Worm (Caenorhabditis elegans) whole organism, L2 larva: ENCODE measurements around the gene flr-4.

Experiments used
- F13H6.1 ChIP-seq: sonication (generic microtip); optimal IDR thresholded peaks from 2 replicates; lab custom pipeline; 2016; ENCODE audit warnings: missing genetic modification characterization, missing compliant biosample characterization
- R02D3.7 ChIP-seq: fragments of 150-350 bp; optimal IDR thresholded peaks from 2 replicates; lab custom pipeline; 2014; ENCODE audit warnings: missing biosample characterization, missing genetic modification characterization
- ZK546.5 ChIP-seq: sonication (generic microtip); optimal IDR thresholded peaks from 2 replicates; lab custom pipeline; 2017; ENCODE audit warnings: missing biosample characterization, missing genetic modification characterization
- alr-1 ChIP-seq: fragments of 150-350 bp; optimal IDR thresholded peaks from 2 replicates; lab custom pipeline; 2014; ENCODE audit warnings: missing biosample characterization, missing genetic modification characterization
- aly-2 ChIP-seq: fragments of 150-350 bp; optimal IDR thresholded peaks from 2 replicates; lab custom pipeline; 2014; ENCODE audit warnings: missing biosample characterization, missing genetic modification characterization
- ama-1 ChIP-seq: fragments of 150-350 bp; optimal IDR thresholded peaks from 2 replicates; lab custom pipeline; 2018; ENCODE audit warnings: inconsistent platforms
- blmp-1 ChIP-seq: sonication (generic microtip); optimal IDR thresholded peaks from 2 replicates; lab custom pipeline; 2017; ENCODE audit warnings: missing genetic modification characterization, mild to moderate bottlenecking, missing compliant biosample characterization, antibody characterized with exemption, moderate library complexity; ENCODE audit not compliant: insufficient read depth
- ceh-82 ChIP-seq: fragments of 150-350 bp; optimal IDR thresholded peaks from 2 replicates; lab custom pipeline; 2014; ENCODE audit warnings: missing biosample characterization, missing genetic modification characterization
- crh-2 ChIP-seq: sonication (generic microtip); optimal IDR thresholded peaks from 2 replicates; lab custom pipeline; 2017; ENCODE audit warnings: missing biosample characterization, missing genetic modification characterization
- dmd-4 ChIP-seq: sonication (generic microtip); optimal IDR thresholded peaks from 2 replicates; lab custom pipeline; 2017; ENCODE audit warnings: missing biosample characterization, missing genetic modification characterization
- egl-27 ChIP-seq: sonication (generic microtip); optimal IDR thresholded peaks from 3 replicates; lab custom pipeline; 2017; ENCODE audit warnings: missing biosample characterization, missing genetic modification reagents, missing genetic modification characterization
- elt-1 ChIP-seq: fragments of 150-350 bp; optimal IDR thresholded peaks from 2 replicates; lab custom pipeline; 2014; ENCODE audit warnings: missing biosample characterization, missing genetic modification characterization
- fos-1 ChIP-seq: fragments of 150-350 bp; optimal IDR thresholded peaks from 2 replicates; lab custom pipeline; 2014; ENCODE audit warnings: missing biosample characterization, missing genetic modification characterization
- gmeb-1 ChIP-seq: fragments of 150-350 bp; optimal IDR thresholded peaks from 2 replicates; lab custom pipeline; 2014; ENCODE audit warnings: missing biosample characterization, missing genetic modification characterization
- lin-11 ChIP-seq: fragments of 150-350 bp; sonication (generic microtip); optimal IDR thresholded peaks from 2 replicates; lab custom pipeline; 2014; ENCODE audit warnings: missing biosample characterization, missing genetic modification characterization, inconsistent platforms, mixed read lengths
- lin-13 ChIP-seq: fragments of 150-350 bp; optimal IDR thresholded peaks from 2 replicates; lab custom pipeline; 2014; ENCODE audit warnings: missing biosample characterization, missing genetic modification reagents, missing genetic modification characterization
- lin-39 ChIP-seq: fragments of 150-350 bp; optimal IDR thresholded peaks from 2 replicates; lab custom pipeline; 2014; ENCODE audit warnings: missing biosample characterization, missing genetic modification reagents, missing genetic modification characterization
- lsy-2 ChIP-seq, 2 experiments: fragments of 150-350 bp in 1 of 2; sonication (generic microtip) in 1 of 2; optimal IDR thresholded peaks; 2 replicates each; lab custom pipeline; 2014 to 2017; ENCODE audit warnings: missing biosample characterization in 2 of 2, missing genetic modification characterization in 2 of 2
- mbf-1 ChIP-seq: sonication (generic microtip); optimal IDR thresholded peaks from 2 replicates; lab custom pipeline; 2017; ENCODE audit warnings: missing biosample characterization, missing genetic modification characterization
- nhr-10 ChIP-seq: sonication (generic microtip); optimal IDR thresholded peaks from 2 replicates; lab custom pipeline; 2017; ENCODE audit warnings: missing biosample characterization, missing genetic modification characterization
- nhr-11 ChIP-seq: fragments of 150-350 bp; optimal IDR thresholded peaks from 2 replicates; lab custom pipeline; 2014; ENCODE audit warnings: missing biosample characterization, missing genetic modification characterization
- nhr-12 ChIP-seq: fragments of 150-350 bp; optimal IDR thresholded peaks from 2 replicates; lab custom pipeline; 2014; ENCODE audit warnings: missing biosample characterization, missing genetic modification characterization
- nhr-21 ChIP-seq: fragments of 150-350 bp; optimal IDR thresholded peaks from 2 replicates; lab custom pipeline; 2014; ENCODE audit warnings: missing biosample characterization, missing genetic modification characterization
- nhr-23 ChIP-seq: fragments of 150-350 bp; optimal IDR thresholded peaks from 2 replicates; lab custom pipeline; 2014; ENCODE audit warnings: missing biosample characterization, missing genetic modification reagents, missing genetic modification characterization
- nhr-237 ChIP-seq: fragments of 150-350 bp; optimal IDR thresholded peaks from 2 replicates; lab custom pipeline; 2014; ENCODE audit warnings: missing biosample characterization, missing genetic modification characterization
- nhr-25 ChIP-seq: fragments of 150-350 bp; sonication (generic microtip); optimal IDR thresholded peaks from 3 replicates; lab custom pipeline; 2014; ENCODE audit warnings: missing biosample characterization, missing genetic modification characterization
- nhr-77 ChIP-seq: fragments of 150-350 bp; optimal IDR thresholded peaks from 2 replicates; lab custom pipeline; 2014; ENCODE audit warnings: missing biosample characterization, missing genetic modification characterization
- peb-1 ChIP-seq: fragments of 150-350 bp; optimal IDR thresholded peaks from 2 replicates; lab custom pipeline; 2014; ENCODE audit warnings: missing biosample characterization, missing genetic modification characterization
- skn-1 ChIP-seq: sonication (generic microtip); optimal IDR thresholded peaks from 2 replicates; lab custom pipeline; 2017; ENCODE audit warnings: missing biosample characterization, missing genetic modification characterization
- sma-9 ChIP-seq, 2 experiments: fragments of 150-350 bp in 1 of 2; sonication (generic microtip) in 1 of 2; optimal IDR thresholded peaks; 2 replicates each; lab custom pipeline; 2014 to 2016; ENCODE audit warnings: missing genetic modification characterization in 2 of 2, mild to moderate bottlenecking in 1 of 2, missing biosample characterization in 1 of 2, missing compliant biosample characterization in 1 of 2, missing genetic modification reagents in 1 of 2, moderate library complexity in 1 of 2
- snpc-4 ChIP-seq: fragments of 150-350 bp; optimal IDR thresholded peaks from 2 replicates; lab custom pipeline; 2014; ENCODE audit warnings: missing biosample characterization, missing genetic modification characterization
- unc-39 ChIP-seq: fragments of 150-350 bp; optimal IDR thresholded peaks from 2 replicates; lab custom pipeline; 2014; ENCODE audit warnings: missing biosample characterization, missing genetic modification characterization
- unc-55 ChIP-seq: fragments of 150-350 bp; sonication (generic microtip); optimal IDR thresholded peaks from 3 replicates; lab custom pipeline; 2014; ENCODE audit warnings: missing biosample characterization, missing genetic modification reagents, missing genetic modification characterization
- zag-1 ChIP-seq: fragments of 150-350 bp; optimal IDR thresholded peaks from 2 replicates; lab custom pipeline; 2014; ENCODE audit warnings: missing biosample characterization, missing genetic modification characterization
- ztf-1 ChIP-seq: fragments of 200-800 bp; sonication (Bioruptor generic); conservative IDR thresholded peaks from 2 replicates; pipeline ENCODE4 v1.3.6; 2022; ENCODE audit warnings: missing genetic modification characterization, missing compliant biosample characterization
- ztf-11 ChIP-seq: sonication (generic microtip); optimal IDR thresholded peaks from 2 replicates; lab custom pipeline; 2017; ENCODE audit warnings: missing biosample characterization, missing genetic modification characterization
- ztf-4 ChIP-seq: fragments of 150-350 bp; optimal IDR thresholded peaks from 2 replicates; lab custom pipeline; 2014; ENCODE audit warnings: missing biosample characterization, missing genetic modification characterization

flr-4 gene

DNA sequence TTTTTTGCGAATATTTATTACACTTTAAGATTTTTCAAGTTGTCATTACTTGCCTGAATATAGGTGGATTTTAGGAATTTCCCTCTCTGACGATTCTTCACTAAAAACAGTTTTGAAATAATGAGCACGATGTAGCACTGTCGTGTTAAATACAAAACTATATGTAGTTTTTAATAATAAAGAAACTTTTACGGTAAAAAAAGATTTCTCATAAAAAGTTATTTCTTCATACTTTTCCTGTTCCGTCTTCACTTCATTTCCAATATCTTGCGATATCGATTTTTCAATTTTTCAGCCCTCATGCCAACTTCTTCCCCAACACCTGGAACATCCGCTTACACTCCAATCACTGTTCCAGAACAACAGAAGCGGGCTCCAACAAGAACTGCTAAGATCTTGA is 36.8 kb upstream of the flr-4 start, which contains the start of gene H03G16.6:
Gene H03G16.6, plus strand, starts transcription at position 301 of the 400 bp plus-strand sequence.
- TF ChIP-seq ztf-1 (GFP tag; lab: Robert Waterston, UW): no peak
- TF ChIP-seq zag-1: no peak
- TF ChIP-seq sma-9 (GFP tag; optimal IDR thresholded peaks at IDR 0.05; lab: Kevin White, UChicago): no peak
- no peak for TF ChIP-seq sma-9 (tag; optimal IDR thresholded peaks at IDR 0.05; lab: Kevin White, UChicago)
- TF ChIP-seq gmeb-1 (tag; lab: Kevin White, UChicago): no peak
- TF ChIP-seq mbf-1: no peak
- TF ChIP-seq lin-11 (tag; lab: Kevin White, UChicago): no peak
- no peak for TF ChIP-seq ztf-11 (tag; lab: Kevin White, UChicago)
- TF ChIP-seq ama-1 (lab: Kevin White, UChicago): no peak
- TF ChIP-seq nhr-237 (tag; lab: Kevin White, UChicago): no peak

- TF ChIP-seq peb-1 (tag; lab: Kevin White, UChicago) (no peak), nhr-25 (tag; lab: Kevin White, UChicago) (no peak), alr-1 (tag; lab: Kevin White, UChicago) (no peak), zag-1 (no peak), ztf-11 (tag; lab: Kevin White, UChicago) (no peak), ztf-4 (tag; lab: Kevin White, UChicago) (no peak), elt-1 (no peak), nhr-11 (tag; lab: Kevin White, UChicago) (no peak), nhr-21 (no peak), unc-55 (GFP tag; lab: Kevin White, UChicago) (no peak), fos-1 (tag; lab: Kevin White, UChicago) (no peak)
- TF ChIP-seq, all 48 proteins: peak for 0
These were observed 35.8 kb upstream of the flr-4 start, which contains the start of gene H03G16.1 for ce11 chrX:15053223-15053933. Gene H03G16.1, plus strand, starts transcription at chrX:15053883.

ce11 chrX:15055914-15056313 is 33.3 kb upstream of the flr-4 start, which contains the start of gene H03G16.7:
Gene H03G16.7, minus strand, starts transcription at chrX:15056014.
- no peak for TF ChIP-seq nhr-237 (tag; lab: Kevin White, UChicago)

- TF ChIP-seq zag-1 (no peak), ceh-82 (tag; lab: Kevin White, UChicago) (no peak), alr-1 (tag; lab: Kevin White, UChicago) (no peak), blmp-1 (tag; lab: Kevin White, UChicago) (no peak), peb-1 (tag; lab: Kevin White, UChicago) (no peak), lin-13 (no peak), snpc-4 (no peak), nhr-12 (tag; lab: Kevin White, UChicago) (no peak)
These were observed 32.5 kb upstream of the flr-4 start, which contains the start of gene H03G16.5 for ce11 chrX:15056737-15057136. Gene H03G16.5, minus strand, starts transcription at chrX:15056837.

DNA sequence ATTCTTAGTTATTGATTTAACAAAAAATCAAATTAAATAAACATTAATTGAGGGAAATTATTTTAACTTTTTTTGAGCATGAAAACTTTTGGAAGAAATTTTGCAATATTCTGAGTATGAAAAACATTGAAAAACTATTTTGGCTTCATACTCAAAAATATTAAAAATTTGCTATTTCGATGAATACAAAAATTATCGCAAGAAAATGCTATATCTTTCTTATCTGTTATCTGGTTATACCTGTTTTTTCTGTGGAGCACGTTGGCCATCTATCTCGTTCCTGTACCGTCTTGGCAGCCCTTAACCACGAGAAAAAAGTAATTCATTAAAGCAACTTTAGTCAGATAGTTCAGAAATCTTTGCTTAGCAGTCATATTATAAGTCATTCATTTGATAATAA is 31.3 kb upstream of the flr-4 start:
- TF ChIP-seq ztf-4 (tag; lab: Kevin White, UChicago) (no peak), lin-39 (no peak), lin-11 (tag; lab: Kevin White, UChicago) (no peak), nhr-11 (tag; lab: Kevin White, UChicago) (no peak), nhr-23 (tag; lab: Kevin White, UChicago) (no peak), ztf-1 (GFP tag; lab: Robert Waterston, UW) (no peak), crh-2 (no peak), mbf-1 (no peak), gmeb-1 (tag; lab: Kevin White, UChicago) (no peak), ama-1 (lab: Kevin White, UChicago) (no peak), aly-2 (no peak), nhr-25 (tag; lab: Kevin White, UChicago) (no peak), nhr-10 (tag; lab: Kevin White, UChicago) (no peak), dmd-4 (no peak)

- TF ChIP-seq egl-27 (tag; lab: Kevin White, UChicago) (no peak), nhr-11 (tag; lab: Kevin White, UChicago) (no peak), skn-1 (tag; lab: Kevin White, UChicago) (no peak), lsy-2 (tag; optimal IDR thresholded peaks at IDR 0.05; lab: Kevin White, UChicago) (no peak), ztf-11 (tag; lab: Kevin White, UChicago) (no peak), elt-1 (no peak), peb-1 (tag; lab: Kevin White, UChicago) (no peak), R02D3.7 (tag; lab: Kevin White, UChicago) (no peak), nhr-23 (tag; lab: Kevin White, UChicago) (no peak), nhr-77 (tag; lab: Kevin White, UChicago) (no peak), F13H6.1 (tag; lab: Kevin White, UChicago) (no peak), ZK546.5 (tag; lab: Kevin White, UChicago) (no peak), nhr-21 (no peak), unc-39 (tag; lab: Kevin White, UChicago) (no peak)
These were observed 28.9 kb upstream of the flr-4 start, which contains the start of gene fbxa-96 for ce11 chrX:15060303-15060702. Gene fbxa-96, minus strand, starts transcription at chrX:15060403.
